Worm (Caenorhabditis elegans) whole organism, L4 larva: ENCODE data around the gene szy-20.

Experiments
- aly-2 ChIP-seq: sonication (generic microtip); optimal IDR thresholded peaks from 2 replicates; lab custom pipeline; 2018; ENCODE audit warnings: missing biosample characterization, missing genetic modification characterization
- ama-1 ChIP-seq: fragments of 150-350 bp; optimal IDR thresholded peaks from 2 replicates; lab custom pipeline; 2014; ENCODE audit warnings: inconsistent platforms, mixed read lengths
- dpl-1 ChIP-seq: fragments of 150-350 bp; optimal IDR thresholded peaks from 2 replicates; lab custom pipeline; 2014; ENCODE audit warnings: missing biosample characterization, missing genetic modification reagents, missing genetic modification characterization
- hlh-30 ChIP-seq: sonication (generic microtip); optimal IDR thresholded peaks from 2 replicates; lab custom pipeline; 2017; ENCODE audit warnings: antibody characterized with exemption, mild to moderate bottlenecking, missing genetic modification characterization, missing compliant biosample characterization; ENCODE audit not compliant: insufficient read depth
- jun-1 ChIP-seq: fragments of 150-350 bp; optimal IDR thresholded peaks from 2 replicates; lab custom pipeline; 2014; ENCODE audit warnings: missing biosample characterization, missing genetic modification reagents, missing genetic modification characterization
- lin-13 ChIP-seq: fragments of 150-350 bp; optimal IDR thresholded peaks from 2 replicates; lab custom pipeline; 2014; ENCODE audit warnings: missing biosample characterization, missing genetic modification reagents, missing genetic modification characterization
- mdl-1 ChIP-seq, 2 experiments: fragments of 150-350 bp in 1 of 2; sonication (generic microtip) in 1 of 2; optimal IDR thresholded peaks; 2 replicates each; lab custom pipeline; 2014 to 2017; ENCODE audit warnings: missing biosample characterization in 2 of 2, missing genetic modification characterization in 2 of 2
- mep-1 ChIP-seq: fragments of 150-350 bp; sonication (generic microtip); optimal IDR thresholded peaks from 3 replicates; lab custom pipeline; 2014; ENCODE audit warnings: missing biosample characterization, missing genetic modification characterization
- nhr-11 ChIP-seq: fragments of 150-350 bp; optimal IDR thresholded peaks from 2 replicates; lab custom pipeline; 2014; ENCODE audit warnings: missing biosample characterization, missing genetic modification characterization
- unc-62 ChIP-seq, 3 experiments: fragments of 150-350 bp in 1 of 3; sonication (generic microtip); optimal IDR thresholded peaks in 2 of 3; peaks in 1 of 3; 1 replicate in 1 of 3; 2 replicates in 2 of 3; lab custom pipeline; 2014 to 2017; ENCODE audit warnings: missing biosample characterization in 3 of 3, missing genetic modification characterization in 3 of 3, missing genetic modification reagents in 3 of 3, missing genotype in 1 of 3
- ztf-11 ChIP-seq: fragments of 150-350 bp; optimal IDR thresholded peaks from 2 replicates; lab custom pipeline; 2014; ENCODE audit warnings: missing biosample characterization, missing genetic modification characterization

ce11 chrII:8945167-8945566 lies 24.0 kb downstream of the szy-20 start:
- TF ChIP-seq mdl-1 (tag; optimal IDR thresholded peaks at IDR 0.05; lab: Kevin White, UChicago) (no peak), mep-1 (no peak), dpl-1 (GFP tag; lab: Kevin White, UChicago) (no peak), hlh-30 (tag; lab: Kevin White, UChicago) (no peak), unc-62 (GFP tag; optimal IDR thresholded peaks at IDR 0.05 in 1 of 2; lab: Kevin White, UChicago) (no peak), unc-62 (tag; optimal IDR thresholded peaks at IDR 0.05; lab: Kevin White, UChicago) (no peak), nhr-11 (tag; lab: Kevin White, UChicago) (no peak), jun-1 (tag; lab: Kevin White, UChicago) (no peak), ztf-11 (tag; lab: Kevin White, UChicago) (no peak), ama-1 (no peak), lin-13 (no peak), aly-2 (tag; lab: Kevin White, UChicago) (no peak)
